Fruit fly (Drosophila melanogaster): ENCODE measurements around the gene PIG-Q.

PIG-Q gene

DNA sequence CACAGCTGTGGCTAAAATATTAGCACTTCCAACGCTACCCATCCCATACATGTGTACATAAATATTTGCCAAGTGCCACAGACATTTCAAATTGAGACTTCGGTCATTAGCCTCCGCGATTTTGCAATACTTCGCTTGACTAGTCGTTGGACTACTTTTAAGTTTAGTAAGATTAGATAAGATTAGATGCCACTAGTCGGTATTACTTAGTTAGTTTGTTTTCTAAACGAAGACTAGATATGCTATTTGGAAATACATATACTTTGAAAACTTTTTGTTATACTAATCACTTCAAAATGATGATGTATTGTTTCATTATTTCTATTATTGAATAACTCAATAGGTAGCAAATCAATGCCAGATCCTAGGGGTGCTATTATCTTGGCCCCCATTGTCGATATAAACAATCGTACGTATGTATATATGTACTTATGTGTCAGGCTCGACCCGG is 27.0 kb downstream of the PIG-Q start (continued):
- peak; percentile 44 for TF ChIP-seq OdsH (GFP tag; optimal IDR thresholded peaks at IDR 0.05)
- peak; percentile 14 for TF ChIP-seq fd59A (GFP tag; optimal IDR thresholded peaks at IDR 0.05)
- TF ChIP-seq CG6854 (GFP tag; optimal IDR thresholded peaks at IDR 0.05) = no peak
- TF ChIP-seq dsx (GFP tag; optimal IDR thresholded peaks at IDR 0.05; ENCODE audit: poor library complexity, severe bottlenecking) = no peak
- no peak for TF ChIP-seq Gug (GFP tag; IDR thresholded peaks at IDR 0.05)
- TF ChIP-seq ss (GFP tag; optimal IDR thresholded peaks at IDR 0.05) = peak; percentile 10 to 33
- peak; percentile 71 for TF ChIP-seq CG15336 (GFP tag; IDR thresholded peaks at IDR 0.05)
- TF ChIP-seq cyc (GFP tag; optimal IDR thresholded peaks at IDR 0.05) = peak; percentile 17
- TF ChIP-seq dac (GFP tag; optimal IDR thresholded peaks at IDR 0.05) = peak; percentile 6
- TF ChIP-seq Sox15 (GFP tag; optimal IDR thresholded peaks at IDR 0.05) = no peak
- no peak for TF ChIP-seq CG1621 (tag; optimal IDR thresholded peaks at IDR 0.05)
- TF ChIP-seq spab (GFP tag; optimal IDR thresholded peaks at IDR 0.05) = no peak
- no peak for TF ChIP-seq CG3919 (GFP tag; optimal IDR thresholded peaks at IDR 0.05)
- TF ChIP-seq svp (GFP tag) = peak; percentile 83
- no peak for TF ChIP-seq Eip93F (GFP tag; optimal IDR thresholded peaks at IDR 0.05)
- peak in 1 of 2 experiments; percentile 51 for TF ChIP-seq salr (GFP tag; optimal IDR thresholded peaks at IDR 0.05)
- TF ChIP-seq CG34406 (GFP tag; optimal IDR thresholded peaks at IDR 0.05) = peak; percentile 44
- peak; percentile 28 for TF ChIP-seq CG11762 (GFP tag; optimal IDR thresholded peaks at IDR 0.05; ENCODE audit: insufficient read depth)
- TF ChIP-seq acj6 (GFP tag; optimal IDR thresholded peaks at IDR 0.05) = no peak

DNA sequence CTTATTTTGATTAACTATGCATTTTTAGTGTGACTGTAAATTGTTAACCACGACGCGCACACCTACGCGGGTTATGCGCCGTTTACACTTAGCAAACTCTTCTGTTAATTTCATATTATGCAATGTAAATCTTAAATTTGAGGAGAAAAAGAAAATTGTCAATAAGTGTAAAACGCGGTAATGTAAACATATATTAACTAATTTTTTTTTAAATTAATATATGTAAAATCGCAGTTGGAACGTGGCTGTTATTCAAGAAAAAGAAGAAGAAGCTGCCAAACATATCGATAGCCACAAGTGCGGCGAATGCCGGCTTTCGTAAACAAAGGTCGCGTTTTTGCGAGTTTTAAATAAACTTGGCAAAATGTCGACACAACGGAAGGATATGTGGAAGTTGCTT is 32.5 kb downstream of the PIG-Q start, which contains the start of the genes TH1 and mei-41:
TSS of gene TH1 (minus strand) at position 42 of the 400 bp plus-strand sequence.
TSS of gene mei-41 (plus strand) at position 302 of the 400 bp plus-strand sequence.
- no peak for TF ChIP-seq dsx (GFP tag; optimal IDR thresholded peaks at IDR 0.05; ENCODE audit: poor library complexity, severe bottlenecking)
- peak; percentile 58 for TF ChIP-seq Lpt (GFP tag; optimal IDR thresholded peaks at IDR 0.05)
- no peak for TF ChIP-seq CG1621 (tag; optimal IDR thresholded peaks at IDR 0.05)
- TF ChIP-seq CG10669 (GFP tag; optimal IDR thresholded peaks at IDR 0.05) = no peak
- peak; percentile 91 for TF ChIP-seq CG6163 (GFP tag; IDR thresholded peaks at IDR 0.05)
- TF ChIP-seq esn (GFP tag; optimal IDR thresholded peaks at IDR 0.05) = peak; percentile 80
- no peak for TF ChIP-seq pdm3 (GFP tag; optimal IDR thresholded peaks at IDR 0.05)
- TF ChIP-seq Gug (GFP tag; IDR thresholded peaks at IDR 0.05) = peak; percentile 93
- TF ChIP-seq net (GFP tag; optimal IDR thresholded peaks at IDR 0.05) = no peak
- TF ChIP-seq Ets96B (tag; optimal IDR thresholded peaks at IDR 0.05) = no peak
- TF ChIP-seq CG6792 (GFP tag; optimal IDR thresholded peaks at IDR 0.05) = no peak
- peak; percentile 95 for TF ChIP-seq eg (GFP tag; IDR thresholded peaks at IDR 0.05)
- peak; percentile 84 for TF ChIP-seq CG8119 (GFP tag; IDR thresholded peaks at IDR 0.05)
- peak; percentile 49 for TF ChIP-seq Eip93F (GFP tag; optimal IDR thresholded peaks at IDR 0.05)
- no peak for TF ChIP-seq Eip78C (GFP tag)
- TF ChIP-seq CG9139 (GFP tag; optimal IDR thresholded peaks at IDR 0.05) = no peak
- no peak for TF ChIP-seq vri (GFP tag; optimal IDR thresholded peaks at IDR 0.05)
- peak; percentile 85 for TF ChIP-seq CG32006 (GFP tag; optimal IDR thresholded peaks at IDR 0.05)
- TF ChIP-seq CG8632 (GFP tag; optimal IDR thresholded peaks at IDR 0.05) = peak; percentile 67
- peak; percentile 58 for TF ChIP-seq fd59A (GFP tag; optimal IDR thresholded peaks at IDR 0.05)
- peak; percentile 70 for TF ChIP-seq cyc (GFP tag; optimal IDR thresholded peaks at IDR 0.05)
- no peak for TF ChIP-seq CG6276 (GFP tag; optimal IDR thresholded peaks at IDR 0.05)
- TF ChIP-seq spab (GFP tag; optimal IDR thresholded peaks at IDR 0.05) = no peak
- TF ChIP-seq lz (GFP tag; optimal IDR thresholded peaks at IDR 0.05) = peak; percentile 81
- peak; percentile 80 for TF ChIP-seq acj6 (GFP tag; optimal IDR thresholded peaks at IDR 0.05)
- TF ChIP-seq CG7368 (GFP tag; optimal IDR thresholded peaks at IDR 0.05) = no peak
- TF ChIP-seq Blimp-1 (GFP tag; optimal IDR thresholded peaks at IDR 0.05) = no peak
- no peak for TF ChIP-seq Eip75B (GFP tag; optimal IDR thresholded peaks at IDR 0.05)
- TF ChIP-seq dac (GFP tag; optimal IDR thresholded peaks at IDR 0.05) = peak; percentile 71
- TF ChIP-seq CG3919 (GFP tag; optimal IDR thresholded peaks at IDR 0.05) = no peak
- no peak for TF ChIP-seq CG8319 (GFP tag; optimal IDR thresholded peaks at IDR 0.05)
- peak; percentile 86 for TF ChIP-seq CG15336 (GFP tag; IDR thresholded peaks at IDR 0.05)
- TF ChIP-seq OdsH (GFP tag; optimal IDR thresholded peaks at IDR 0.05) = no peak
- TF ChIP-seq Sox102F (GFP tag; optimal IDR thresholded peaks at IDR 0.05) = no peak
- no peak for TF ChIP-seq svp (GFP tag)
- no peak for TF ChIP-seq Hr38 (GFP tag; optimal IDR thresholded peaks at IDR 0.05)
- no peak for TF ChIP-seq CG6808 (GFP tag; optimal IDR thresholded peaks at IDR 0.05)
- TF ChIP-seq achi (GFP tag; optimal IDR thresholded peaks at IDR 0.05) = no peak
- TF ChIP-seq fkh (GFP tag; optimal IDR thresholded peaks at IDR 0.05) = no peak
- TF ChIP-seq CG34406 (GFP tag; optimal IDR thresholded peaks at IDR 0.05) = peak; percentile 75
- no peak for TF ChIP-seq ss (GFP tag; optimal IDR thresholded peaks at IDR 0.05)
- TF ChIP-seq CG6854 (GFP tag; optimal IDR thresholded peaks at IDR 0.05) = no peak
- TF ChIP-seq CG31627 (GFP tag; optimal IDR thresholded peaks at IDR 0.05) = peak; percentile 74
- TF ChIP-seq Met (GFP tag; optimal IDR thresholded peaks at IDR 0.05) = no peak
- TF ChIP-seq salr (GFP tag; optimal IDR thresholded peaks at IDR 0.05) = peak in 1 of 2 experiments; percentile 65
